Worm (Caenorhabditis elegans) whole organism, L4 larva: ENCODE measurements around the gene chw-1.

ENCODE experiments used
- F26F4.8 ChIP-seq: fragments of 200-800 bp; sonication (Bioruptor generic); conservative IDR thresholded peaks from 2 replicates; pipeline ENCODE4 v1.3.6; 2022; ENCODE audit warnings: missing genetic modification characterization, missing compliant biosample characterization
- F37D6.2 ChIP-seq: sonication (generic microtip); optimal IDR thresholded peaks from 2 replicates; lab custom pipeline; 2016; ENCODE audit warnings: mild to moderate bottlenecking, missing genetic modification characterization, missing compliant biosample characterization
- F49E8.2 ChIP-seq: sonication (generic microtip); optimal IDR thresholded peaks from 2 replicates; lab custom pipeline; 2016; ENCODE audit warnings: missing compliant biosample characterization, mild to moderate bottlenecking, missing genetic modification characterization, borderline replicate concordance
- R02D3.7 ChIP-seq: fragments of 150-350 bp; sonication (generic microtip); optimal IDR thresholded peaks from 3 replicates; lab custom pipeline; 2014; ENCODE audit warnings: missing biosample characterization, missing genetic modification characterization
- Y105C5A.15 ChIP-seq: fragments of 200-800 bp; sonication (Bioruptor generic); IDR thresholded peaks from 2 replicates; pipeline ENCODE4 v1.3.6; 2022; ENCODE audit warnings: missing genetic modification characterization, missing compliant biosample characterization
- Y5F2A.4 ChIP-seq: fragments of 200-800 bp; sonication (Bioruptor generic); optimal IDR thresholded peaks from 2 replicates; lab custom pipeline; 2018; ENCODE audit warnings: mild to moderate bottlenecking, missing genetic modification characterization, missing compliant biosample characterization
- Y75B8A.6 ChIP-seq: fragments of 200-800 bp; sonication (Bioruptor generic); IDR thresholded peaks from 2 replicates; pipeline ENCODE4 v1.3.6; 2022; ENCODE audit warnings: missing genetic modification reagents, missing genetic modification characterization, missing compliant biosample characterization
- ZK337.2 ChIP-seq: fragments of 200-800 bp; sonication (Bioruptor generic); IDR thresholded peaks from 2 replicates; pipeline ENCODE4 v1.3.6; 2022; ENCODE audit warnings: missing genetic modification reagents, missing genetic modification characterization, missing compliant biosample characterization
- arid-1 ChIP-seq: fragments of 200-800 bp; sonication (Bioruptor generic); conservative IDR thresholded peaks from 2 replicates; pipeline ENCODE4 v1.3.6; 2022; ENCODE audit warnings: missing genetic modification reagents, missing genetic modification characterization, missing compliant biosample characterization
- daf-12 ChIP-seq: fragments of 150-350 bp; optimal IDR thresholded peaks from 2 replicates; lab custom pipeline; 2014; ENCODE audit warnings: missing biosample characterization, missing genetic modification reagents, missing genetic modification characterization
- daf-16 ChIP-seq, 3 experiments: sonication (generic microtip); optimal IDR thresholded peaks; 2 replicates each; lab custom pipeline; 2016 to 2017; ENCODE audit warnings: missing genetic modification characterization in 3 of 3, missing genetic modification reagents in 3 of 3, mild to moderate bottlenecking in 2 of 3, missing compliant biosample characterization in 2 of 3, missing biosample characterization in 1 of 3, moderate library complexity in 1 of 3
- dmd-6 ChIP-seq: fragments of 200-800 bp; sonication (Bioruptor generic); IDR thresholded peaks from 2 replicates; pipeline ENCODE4 v1.3.6; 2022; ENCODE audit warnings: missing genetic modification reagents, missing genetic modification characterization, missing compliant biosample characterization
- dmd-8 ChIP-seq: fragments of 200-800 bp; sonication (Bioruptor generic); IDR thresholded peaks from 2 replicates; pipeline ENCODE4 v1.3.6; 2022; ENCODE audit warnings: missing genetic modification characterization, missing compliant biosample characterization
- dmd-9 ChIP-seq: fragments of 200-800 bp; sonication (Bioruptor generic); IDR thresholded peaks from 2 replicates; pipeline ENCODE4 v1.3.6; 2022; ENCODE audit warnings: missing genetic modification reagents, missing genetic modification characterization, missing compliant biosample characterization
- dpl-1 ChIP-seq: fragments of 150-350 bp; optimal IDR thresholded peaks from 2 replicates; lab custom pipeline; 2014; ENCODE audit warnings: missing biosample characterization, missing genetic modification reagents, missing genetic modification characterization
- duxl-1 ChIP-seq: sonication (generic microtip); optimal IDR thresholded peaks from 2 replicates; lab custom pipeline; 2016; ENCODE audit warnings: mild to moderate bottlenecking, missing genetic modification characterization, moderate library complexity, missing compliant biosample characterization; ENCODE audit not compliant: poor library complexity
- hif-1 ChIP-seq, 2 experiments: sonication (generic microtip); optimal IDR thresholded peaks; 2 replicates each; lab custom pipeline; 2016 to 2017; ENCODE audit warnings: missing compliant biosample characterization in 2 of 2, missing genetic modification characterization in 2 of 2, missing genetic modification reagents in 2 of 2, missing genotype in 2 of 2, mild to moderate bottlenecking in 1 of 2
- hlh-11 ChIP-seq: fragments of 200-800 bp; sonication (Bioruptor generic); optimal IDR thresholded peaks from 2 replicates; lab custom pipeline; 2018; ENCODE audit warnings: mild to moderate bottlenecking, missing genetic modification characterization, missing compliant biosample characterization
- hlh-30 ChIP-seq: sonication (generic microtip); optimal IDR thresholded peaks from 2 replicates; lab custom pipeline; 2017; ENCODE audit warnings: antibody characterized with exemption, mild to moderate bottlenecking, missing genetic modification characterization, missing compliant biosample characterization; ENCODE audit not compliant: insufficient read depth
- lim-7 ChIP-seq: fragments of 200-800 bp; sonication (Bioruptor generic); IDR thresholded peaks from 2 replicates; pipeline ENCODE4 v1.3.6; 2022; ENCODE audit warnings: missing genetic modification characterization, missing compliant biosample characterization
- lin-1 ChIP-seq: fragments of 200-800 bp; sonication (Bioruptor generic); IDR thresholded peaks from 2 replicates; pipeline ENCODE4 v1.3.6; 2022; ENCODE audit warnings: missing genetic modification reagents, missing genetic modification characterization, missing compliant biosample characterization
- lin-15B ChIP-seq: fragments of 150-350 bp; sonication (generic microtip); optimal IDR thresholded peaks from 3 replicates; lab custom pipeline; 2014; ENCODE audit warnings: missing biosample characterization, missing genetic modification characterization
- lin-38 ChIP-seq: fragments of 200-800 bp; sonication (Bioruptor generic); IDR thresholded peaks from 2 replicates; pipeline ENCODE4 v1.3.6; 2022; ENCODE audit warnings: missing genetic modification reagents, missing genetic modification characterization, missing compliant biosample characterization
- lin-39 ChIP-seq: fragments of 150-350 bp; optimal IDR thresholded peaks from 2 replicates; lab custom pipeline; 2014; ENCODE audit warnings: missing biosample characterization, missing genetic modification reagents, missing genetic modification characterization
- lir-3 ChIP-seq: sonication (generic microtip); optimal IDR thresholded peaks from 2 replicates; lab custom pipeline; 2016; ENCODE audit warnings: mild to moderate bottlenecking, missing genetic modification characterization, missing compliant biosample characterization
- lsy-2 ChIP-seq, 2 experiments: fragments of 150-350 bp in 1 of 2; sonication (generic microtip) in 1 of 2; optimal IDR thresholded peaks; 2 replicates each; lab custom pipeline; 2014 to 2017; ENCODE audit warnings: missing biosample characterization in 2 of 2, missing genetic modification characterization in 2 of 2
- madf-5 ChIP-seq, 2 experiments: fragments of 200-800 bp; sonication (Bioruptor generic); IDR thresholded peaks; 2 replicates each; pipeline ENCODE4 v1.3.6; 2022; ENCODE audit warnings: missing compliant biosample characterization in 2 of 2, missing genetic modification characterization in 2 of 2
- mdl-1 ChIP-seq, 2 experiments: fragments of 150-350 bp in 1 of 2; sonication (generic microtip) in 1 of 2; optimal IDR thresholded peaks; 2 replicates each; lab custom pipeline; 2014 to 2017; ENCODE audit warnings: missing biosample characterization in 2 of 2, missing genetic modification characterization in 2 of 2
- mdt-29 ChIP-seq: fragments of 200-800 bp; sonication (Bioruptor generic); IDR thresholded peaks from 2 replicates; pipeline ENCODE4 v1.3.6; 2022; ENCODE audit warnings: missing genetic modification reagents, missing genetic modification characterization, missing compliant biosample characterization
- mep-1 ChIP-seq: fragments of 150-350 bp; sonication (generic microtip); optimal IDR thresholded peaks from 3 replicates; lab custom pipeline; 2014; ENCODE audit warnings: missing biosample characterization, missing genetic modification characterization
- mxl-3 ChIP-seq: fragments of 200-800 bp; sonication (Bioruptor generic); optimal IDR thresholded peaks from 2 replicates; lab custom pipeline; 2018; ENCODE audit warnings: mild to moderate bottlenecking, missing genetic modification characterization, missing compliant biosample characterization
- nhr-237 ChIP-seq: sonication (generic microtip); optimal IDR thresholded peaks from 2 replicates; lab custom pipeline; 2017; ENCODE audit warnings: missing biosample characterization, missing genetic modification characterization
- nhr-28 ChIP-seq: fragments of 150-350 bp; optimal IDR thresholded peaks from 2 replicates; lab custom pipeline; 2014; ENCODE audit warnings: missing biosample characterization, missing genetic modification characterization
- nhr-48 ChIP-seq: sonication (generic microtip); optimal IDR thresholded peaks from 2 replicates; lab custom pipeline; 2016; ENCODE audit warnings: mild to moderate bottlenecking, missing genetic modification characterization, missing compliant biosample characterization
- nhr-6 ChIP-seq: fragments of 150-350 bp; optimal IDR thresholded peaks from 2 replicates; lab custom pipeline; 2014; ENCODE audit warnings: missing biosample characterization, missing genetic modification characterization
- nhr-76 ChIP-seq: fragments of 150-350 bp; optimal IDR thresholded peaks from 2 replicates; lab custom pipeline; 2014; ENCODE audit warnings: missing biosample characterization, missing genetic modification characterization
- nhr-77 ChIP-seq: fragments of 150-350 bp; optimal IDR thresholded peaks from 2 replicates; lab custom pipeline; 2014; ENCODE audit warnings: missing biosample characterization, missing genetic modification characterization
- pqm-1 ChIP-seq: sonication (generic microtip); optimal IDR thresholded peaks from 2 replicates; lab custom pipeline; 2017; ENCODE audit warnings: missing biosample characterization, missing genetic modification characterization
- saeg-2 ChIP-seq: fragments of 200-800 bp; sonication (Bioruptor generic); IDR thresholded peaks from 2 replicates; pipeline ENCODE4 v1.3.6; 2022; ENCODE audit warnings: missing genetic modification reagents, missing genetic modification characterization, missing compliant biosample characterization
- sdz-12 ChIP-seq: fragments of 200-800 bp; sonication (Bioruptor generic); optimal IDR thresholded peaks from 2 replicates; lab custom pipeline; 2018; ENCODE audit warnings: mild to moderate bottlenecking, missing genetic modification characterization, missing compliant biosample characterization
- skn-1 ChIP-seq: fragments of 150-350 bp; optimal IDR thresholded peaks from 2 replicates; lab custom pipeline; 2014; ENCODE audit warnings: missing biosample characterization, missing genetic modification characterization
- snpc-1.2 ChIP-seq: fragments of 200-800 bp; sonication (Bioruptor generic); IDR thresholded peaks from 2 replicates; pipeline ENCODE4 v1.3.6; 2022; ENCODE audit warnings: missing genetic modification reagents, missing genetic modification characterization, missing compliant biosample characterization
- tag-97 ChIP-seq: fragments of 200-800 bp; sonication (Bioruptor generic); IDR thresholded peaks from 2 replicates; pipeline ENCODE4 v1.3.6; 2022; ENCODE audit warnings: missing genetic modification characterization, missing compliant biosample characterization
- unc-130 ChIP-seq: sonication (generic microtip); optimal IDR thresholded peaks from 2 replicates; lab custom pipeline; 2016; ENCODE audit warnings: missing genetic modification reagents, missing genetic modification characterization, missing compliant biosample characterization
- unc-39 ChIP-seq: sonication (generic microtip); optimal IDR thresholded peaks from 2 replicates; lab custom pipeline; 2017; ENCODE audit warnings: missing biosample characterization, missing genetic modification characterization
- unc-62 ChIP-seq, 3 experiments: fragments of 150-350 bp in 1 of 3; sonication (generic microtip); optimal IDR thresholded peaks in 2 of 3; peaks in 1 of 3; 1 replicate in 1 of 3; 2 replicates in 2 of 3; lab custom pipeline; 2014 to 2017; ENCODE audit warnings: missing biosample characterization in 3 of 3, missing genetic modification characterization in 3 of 3, missing genetic modification reagents in 3 of 3, missing genotype in 1 of 3
- vab-7 ChIP-seq: fragments of 200-800 bp; sonication (Bioruptor generic); IDR thresholded peaks from 2 replicates; pipeline ENCODE4 v1.3.6; 2022; ENCODE audit warnings: missing genetic modification reagents, missing genetic modification characterization, missing compliant biosample characterization
- zfp-2 ChIP-seq: sonication (generic microtip); optimal IDR thresholded peaks from 2 replicates; lab custom pipeline; 2016; ENCODE audit warnings: mild to moderate bottlenecking, missing genetic modification characterization, missing compliant biosample characterization
- zfp-3 ChIP-seq: fragments of 200-800 bp; sonication (Bioruptor generic); conservative IDR thresholded peaks from 2 replicates; pipeline ENCODE4 v1.3.6; 2022; ENCODE audit warnings: missing genetic modification reagents, missing genetic modification characterization, missing compliant biosample characterization
- zip-11 ChIP-seq: fragments of 200-800 bp; sonication (Bioruptor generic); IDR thresholded peaks from 2 replicates; pipeline ENCODE4 v1.3.6; 2022; ENCODE audit warnings: missing genetic modification characterization, missing compliant biosample characterization
- ztf-7 ChIP-seq: fragments of 150-350 bp; optimal IDR thresholded peaks from 2 replicates; lab custom pipeline; 2014; ENCODE audit warnings: missing biosample characterization, missing genetic modification characterization

Gene chw-1

ce11 chrV:10468190-10468589 lies 6.1 kb downstream of the chw-1 start, which contains the start of gene egl-9:
egl-9 (plus strand) TSS chrV:10468517.
- no peak for TF ChIP-seq R02D3.7 (tag; lab: Kevin White, UChicago)
- peak in 1 of 2 experiments; percentile 57 for TF ChIP-seq lsy-2 (tag; optimal IDR thresholded peaks at IDR 0.05; lab: Kevin White, UChicago)
- no peak for TF ChIP-seq tag-97 (GFP tag; lab: Robert Waterston, UW)
- no peak for TF ChIP-seq vab-7 (GFP tag; lab: Robert Waterston, UW)
- TF ChIP-seq dpl-1 (GFP tag; lab: Kevin White, UChicago), result no peak
- no peak for TF ChIP-seq arid-1
- TF ChIP-seq mdl-1 (tag; optimal IDR thresholded peaks at IDR 0.05; lab: Kevin White, UChicago), result peak in 1 of 2 experiments; percentile 62
- peak; percentile 82 for TF ChIP-seq nhr-77 (tag; lab: Kevin White, UChicago)
- TF ChIP-seq duxl-1, result no peak
- no peak for TF ChIP-seq snpc-1.2 (GFP tag; lab: Robert Waterston, UW)
- TF ChIP-seq skn-1 (tag; lab: Kevin White, UChicago), result no peak
- TF ChIP-seq daf-12, result no peak
- TF ChIP-seq mep-1, result no peak
- TF ChIP-seq Y75B8A.6 (GFP tag; lab: Robert Waterston, UW), result 0 out of 2 replicates have a peak, but pooled peaks have one; percentile 16
- TF ChIP-seq lir-3 (tag; lab: Kevin White, UChicago), result no peak
- peak; percentile 33; the same call in 1 of the 2 replicates for TF ChIP-seq mdt-29 (GFP tag; lab: Robert Waterston, UW)
- TF ChIP-seq pqm-1 (tag; lab: Kevin White, UChicago), result peak; percentile 19
- no peak for TF ChIP-seq sdz-12 (GFP tag; lab: Kevin White, UChicago)
- no peak for TF ChIP-seq nhr-6 (tag; lab: Kevin White, UChicago)
- TF ChIP-seq F49E8.2 (tag; lab: Kevin White, UChicago), result no peak
- TF ChIP-seq F37D6.2 (tag; lab: Kevin White, UChicago), result no peak
- TF ChIP-seq hlh-30 (tag; lab: Kevin White, UChicago), result peak; percentile 85
- peak; percentile 53 for TF ChIP-seq nhr-48 (tag; lab: Kevin White, UChicago)
- TF ChIP-seq madf-5 (GFP tag; IDR thresholded peaks at IDR 0.05; lab: Robert Waterston, UW), result no peak
- TF ChIP-seq dmd-6 (GFP tag; lab: Robert Waterston, UW), result peak; percentile 91
- TF ChIP-seq zfp-3 (GFP tag; lab: Robert Waterston, UW), result peak; percentile 56
- no peak for TF ChIP-seq unc-130
- TF ChIP-seq dmd-8 (GFP tag; lab: Robert Waterston, UW), result no peak
- no peak for TF ChIP-seq zip-11
- peak; percentile 83 for TF ChIP-seq hlh-11 (tag; lab: Kevin White, UChicago)
- no peak for TF ChIP-seq zfp-2 (tag; lab: Kevin White, UChicago)
- peak in 1 of 2 experiments; percentile 24 for TF ChIP-seq unc-62 (GFP tag; optimal IDR thresholded peaks at IDR 0.05 in 1 of 2; lab: Kevin White, UChicago)
- no peak for TF ChIP-seq unc-62 (tag; optimal IDR thresholded peaks at IDR 0.05; lab: Kevin White, UChicago)
- peak; percentile 78 to 98 for TF ChIP-seq hif-1 (tag; optimal IDR thresholded peaks at IDR 0.05; lab: Kevin White, UChicago)
- TF ChIP-seq lin-1, result 0 out of 2 replicates have a peak, but pooled peaks have one; percentile 15
- TF ChIP-seq nhr-76 (tag; lab: Kevin White, UChicago), result no peak
- no peak for TF ChIP-seq ZK337.2
- TF ChIP-seq ztf-7 (tag; lab: Kevin White, UChicago), result no peak
- no peak for TF ChIP-seq nhr-237 (tag; lab: Kevin White, UChicago)
- TF ChIP-seq Y5F2A.4 (GFP tag; lab: Kevin White, UChicago), result no peak
- no peak for TF ChIP-seq lin-39 (tag; lab: Kevin White, UChicago)
- TF ChIP-seq unc-39 (tag; lab: Kevin White, UChicago), result no peak
- TF ChIP-seq daf-16 (GFP tag; optimal IDR thresholded peaks at IDR 0.05; lab: Kevin White, UChicago), result no peak
- TF ChIP-seq daf-16 (tag; optimal IDR thresholded peaks at IDR 0.05; lab: Kevin White, UChicago), result peak; percentile 65
- no peak for TF ChIP-seq saeg-2 (GFP tag; lab: Robert Waterston, UW)
- TF ChIP-seq lin-15B (tag; lab: Kevin White, UChicago), result no peak
- TF ChIP-seq nhr-28 (tag; lab: Kevin White, UChicago), result peak; percentile 64
- no peak for TF ChIP-seq lin-38 (GFP tag; lab: Robert Waterston, UW)
- TF ChIP-seq Y105C5A.15, result no peak
- TF ChIP-seq dmd-9, result no peak
- TF ChIP-seq mxl-3 (GFP tag; lab: Kevin White, UChicago), result peak; percentile 2
- no peak for TF ChIP-seq lim-7 (GFP tag; lab: Robert Waterston, UW)
- no peak for TF ChIP-seq F26F4.8 (GFP tag; lab: Robert Waterston, UW)
